Fruit fly (Drosophila melanogaster) ovary, adult (tissue): ENCODE measurements around the gene cort.

Experiments
- CG17801 ChIP-seq: fragments of 200-800 bp; optimal IDR thresholded peaks from 2 replicates; lab custom pipeline; 2019; ENCODE audit warnings: missing biosample characterization, mild to moderate bottlenecking, missing genetic modification characterization, moderate library complexity; ENCODE audit not compliant: partially characterized antibody

cort gene

DNA sequence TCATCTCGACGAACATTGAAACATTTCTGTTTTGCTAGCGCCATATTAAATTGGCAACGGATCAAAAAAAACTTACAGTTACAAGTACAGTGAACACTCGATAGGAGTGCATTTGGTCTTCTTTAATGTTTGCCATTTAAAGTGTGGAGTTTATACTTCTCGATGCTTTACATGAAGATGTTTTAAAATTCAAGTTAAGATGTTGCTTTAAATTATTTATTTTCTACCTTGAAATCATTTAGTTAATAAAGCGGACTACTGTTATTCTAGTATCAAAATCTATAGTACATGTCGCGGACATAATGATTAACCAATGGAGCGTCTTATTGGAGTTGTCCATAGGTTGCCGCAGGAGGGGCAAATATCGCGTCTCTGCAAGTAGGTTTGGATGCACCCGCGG lies at the start of gene cort:
Gene cort (minus strand): TSS at position 101 of the 400 bp plus-strand sequence.
- TF ChIP-seq CG17801 (GFP tag; lab: Kevin White, UChicago) = peak; percentile 3

DNA sequence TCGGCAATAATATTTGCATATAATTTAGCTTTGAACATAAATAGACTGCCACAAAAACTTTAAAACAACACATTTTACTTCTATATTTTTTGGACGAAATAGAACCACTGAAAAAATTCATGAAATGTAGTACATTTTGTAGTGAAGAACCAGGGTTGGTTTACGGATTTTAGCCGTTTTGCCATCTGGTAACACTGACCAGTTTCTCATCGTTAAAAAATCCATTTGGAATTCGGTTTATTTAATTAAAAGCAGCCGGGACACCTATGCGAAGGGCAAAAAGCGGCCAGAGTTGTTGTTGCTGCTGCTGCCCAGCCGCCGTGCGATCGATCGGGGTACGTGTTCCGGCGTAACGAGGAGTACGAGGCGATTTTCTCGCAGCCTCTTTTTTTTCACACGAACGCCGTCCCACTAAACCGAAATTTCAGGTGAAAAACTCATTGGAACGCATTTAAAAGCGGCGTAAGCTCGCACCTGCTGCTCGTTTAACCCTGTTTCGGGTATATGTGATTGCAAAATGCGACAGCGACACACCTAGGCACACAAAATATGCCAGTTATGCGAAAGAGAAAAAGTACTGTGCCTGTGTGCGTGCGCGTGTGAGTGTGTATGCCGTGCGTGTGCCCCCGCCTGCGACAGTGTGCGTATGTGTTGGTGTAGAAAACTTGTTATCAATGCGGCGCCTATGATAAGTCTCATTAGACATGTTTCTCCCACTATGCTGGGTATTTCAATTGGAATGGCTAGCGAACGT lies 47.5 kb upstream of the cort start, which contains the start of gene Liprin-alpha:
Gene Liprin-alpha (plus strand): TSS at position 154 of the 754 bp plus-strand sequence.
- TF ChIP-seq CG17801 (GFP tag; lab: Kevin White, UChicago) = no peak

DNA sequence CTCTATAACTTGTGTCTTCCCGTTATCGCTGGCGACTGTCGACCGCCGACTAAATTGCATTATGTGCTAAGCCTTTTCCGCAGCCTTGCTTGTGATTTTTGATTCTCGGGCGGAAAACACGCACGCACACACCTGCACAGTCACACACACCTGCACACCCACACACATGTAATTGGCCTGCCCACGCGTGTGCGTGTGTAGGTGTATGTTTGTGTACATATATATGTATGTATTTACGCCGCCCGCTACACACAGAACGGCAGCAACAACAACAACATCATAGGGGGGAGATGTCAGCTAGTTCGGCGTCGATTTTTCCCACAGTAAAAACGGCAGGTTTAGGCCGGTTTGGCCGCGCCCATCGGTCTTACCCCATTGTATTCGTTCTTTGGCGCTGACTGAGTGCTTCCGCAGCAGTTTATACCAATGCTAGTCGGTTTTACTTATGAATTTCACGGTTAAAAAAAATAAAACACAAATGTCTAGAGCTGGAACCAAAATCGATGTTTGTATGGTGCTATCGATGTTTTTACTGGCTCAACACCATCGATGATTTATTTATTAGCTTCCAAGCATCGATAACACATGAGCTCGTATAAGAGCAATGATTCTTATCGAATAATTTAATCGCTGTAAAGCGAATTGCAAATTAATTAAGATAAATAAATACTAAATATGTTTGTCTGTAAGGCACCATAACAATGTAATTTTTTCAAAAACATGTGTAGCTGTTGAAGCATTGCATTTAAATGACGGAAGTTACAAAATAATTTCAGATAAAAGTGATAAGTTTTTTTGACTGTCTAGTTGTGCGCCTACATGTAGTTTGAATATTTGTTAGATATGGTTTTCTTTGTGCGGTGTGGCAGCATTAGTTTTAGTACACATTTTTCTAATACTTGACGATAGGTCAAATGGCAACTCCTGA lies 46.7 kb upstream of the cort start, which contains the start of gene homer:
Gene homer (minus strand): TSS at position 538 of the 928 bp plus-strand sequence.
- no peak for TF ChIP-seq CG17801 (GFP tag; lab: Kevin White, UChicago)

DNA sequence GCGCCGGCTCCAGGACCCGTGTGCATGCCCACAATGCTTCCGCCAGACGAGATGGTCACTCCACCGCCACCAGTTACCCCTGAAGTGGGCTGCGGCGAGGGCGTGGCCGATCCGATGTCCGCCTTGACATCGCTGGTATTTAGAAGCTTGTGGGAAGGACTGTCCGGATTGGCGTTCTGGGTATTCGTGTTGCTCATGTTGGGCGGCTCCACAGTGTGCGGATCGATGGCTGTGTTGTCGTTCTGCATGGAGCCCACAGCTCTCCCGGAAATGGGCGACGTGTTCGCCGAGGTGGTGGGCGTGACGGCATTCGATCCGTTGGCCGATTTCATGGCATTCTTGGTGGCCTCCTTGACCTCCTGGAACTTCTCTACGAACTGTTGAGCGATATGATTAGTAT lies 45.3 kb upstream of the cort start:
- no peak for TF ChIP-seq CG17801 (GFP tag; lab: Kevin White, UChicago)

DNA sequence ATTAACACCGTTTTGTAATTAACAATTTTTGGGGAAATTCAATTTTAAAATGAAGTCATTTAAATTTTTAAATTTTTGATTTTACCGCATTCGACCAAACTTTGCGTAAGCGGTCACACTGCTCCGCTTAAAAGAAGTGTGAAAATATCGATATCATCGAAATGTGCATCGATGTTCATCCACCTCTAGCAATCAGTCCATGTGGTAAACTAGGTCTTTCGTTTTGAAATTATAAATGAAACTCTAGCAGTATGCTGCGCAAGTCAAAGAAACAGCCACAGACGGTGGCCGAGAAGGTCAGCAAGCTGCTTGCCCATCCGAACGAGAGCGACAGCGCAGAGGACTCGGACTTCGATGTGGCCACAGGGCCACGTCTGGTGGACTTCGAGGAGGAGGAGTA lies 41.0 kb upstream of the cort start, which contains the start of gene Aatf:
Gene Aatf (plus strand): TSS at position 166 of the 400 bp plus-strand sequence.
- peak; percentile 44 for TF ChIP-seq CG17801 (GFP tag; lab: Kevin White, UChicago)

DNA sequence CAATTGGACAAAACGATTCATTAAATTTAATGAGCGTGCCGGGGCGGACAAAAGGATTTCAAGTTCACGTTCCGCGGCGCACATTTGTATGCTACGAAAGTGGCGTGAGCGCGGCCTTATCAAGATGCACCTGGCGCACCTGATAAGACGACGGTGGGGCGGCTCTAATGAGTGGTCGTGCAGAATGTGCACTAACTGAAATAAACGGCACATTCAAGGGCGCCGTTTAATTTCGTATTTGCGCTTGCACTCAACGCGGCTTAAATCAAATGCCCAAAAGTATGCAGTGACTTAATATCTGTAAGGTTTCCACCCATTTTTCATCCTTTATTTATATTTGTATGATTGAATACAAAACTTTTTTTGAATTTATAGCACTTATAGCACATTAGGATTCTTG lies 40.5 kb upstream of the cort start:
- no peak for TF ChIP-seq CG17801 (GFP tag; lab: Kevin White, UChicago)

DNA sequence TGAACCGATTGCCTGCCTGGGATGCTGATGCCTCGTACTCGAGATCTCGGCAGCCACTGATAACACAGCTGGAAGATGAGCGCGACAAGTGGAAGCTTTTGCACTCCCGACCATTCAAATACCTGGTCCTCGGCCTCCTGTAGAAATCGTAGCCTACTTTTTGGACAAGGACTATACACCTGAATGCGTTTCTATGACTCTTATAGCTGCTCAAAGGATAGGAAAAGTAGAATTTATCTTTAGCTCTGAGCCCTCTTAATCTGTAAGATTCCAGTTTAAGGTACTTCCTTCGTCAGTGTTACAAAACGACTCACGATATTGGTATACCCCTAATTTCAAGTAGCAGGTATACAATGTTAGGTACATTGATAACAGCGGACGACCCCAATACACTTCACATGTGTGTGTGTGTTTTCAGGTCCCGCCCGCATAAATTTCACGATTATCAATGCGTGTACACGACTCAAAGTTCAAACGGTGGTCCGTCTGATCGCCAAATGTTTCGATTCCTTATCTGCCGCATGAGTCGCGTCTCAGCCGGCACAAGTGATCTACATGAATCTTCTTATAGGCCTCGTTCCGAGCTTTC lies 39.8 kb upstream of the cort start, which contains the start of gene AkhR:
Gene AkhR (minus strand): TSS at position 5 of the 589 bp plus-strand sequence.
- no peak for TF ChIP-seq CG17801 (GFP tag; lab: Kevin White, UChicago)

DNA sequence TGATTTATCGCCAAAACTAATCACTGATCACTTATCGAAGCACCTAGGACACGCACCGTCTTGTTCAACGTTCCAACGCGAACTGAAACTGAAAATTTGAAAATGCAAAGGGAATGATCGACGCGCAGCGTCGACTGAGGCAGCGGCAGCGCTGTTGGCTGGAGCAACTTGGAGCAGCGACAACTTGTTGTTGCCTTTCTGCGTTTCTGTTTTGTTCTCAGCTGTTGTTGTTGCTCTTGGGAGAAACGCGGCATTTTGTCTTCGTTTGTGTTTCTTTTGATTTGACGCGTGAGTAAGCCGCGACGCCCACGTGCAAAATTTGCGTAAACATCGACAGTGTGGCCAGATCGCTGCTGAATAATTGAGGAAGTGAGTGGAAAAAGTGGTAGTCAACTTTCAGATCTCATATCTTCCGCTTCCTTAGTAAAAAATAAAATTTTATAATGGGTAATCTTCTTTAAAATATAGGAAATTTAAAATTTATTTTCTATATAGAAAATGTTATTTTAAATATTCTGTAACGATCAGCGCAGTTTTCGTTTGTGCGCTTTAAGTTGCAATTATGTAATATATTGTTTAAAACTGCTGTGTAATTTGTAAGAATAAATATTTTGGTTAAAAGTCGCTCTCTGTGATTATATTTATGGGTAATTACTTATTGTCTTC lies 32.7 kb upstream of the cort start, which contains the start of gene Tsp:
Gene Tsp (minus strand): TSS at position 90 of the 666 bp plus-strand sequence.
- TF ChIP-seq CG17801 (GFP tag; lab: Kevin White, UChicago) = no peak

DNA sequence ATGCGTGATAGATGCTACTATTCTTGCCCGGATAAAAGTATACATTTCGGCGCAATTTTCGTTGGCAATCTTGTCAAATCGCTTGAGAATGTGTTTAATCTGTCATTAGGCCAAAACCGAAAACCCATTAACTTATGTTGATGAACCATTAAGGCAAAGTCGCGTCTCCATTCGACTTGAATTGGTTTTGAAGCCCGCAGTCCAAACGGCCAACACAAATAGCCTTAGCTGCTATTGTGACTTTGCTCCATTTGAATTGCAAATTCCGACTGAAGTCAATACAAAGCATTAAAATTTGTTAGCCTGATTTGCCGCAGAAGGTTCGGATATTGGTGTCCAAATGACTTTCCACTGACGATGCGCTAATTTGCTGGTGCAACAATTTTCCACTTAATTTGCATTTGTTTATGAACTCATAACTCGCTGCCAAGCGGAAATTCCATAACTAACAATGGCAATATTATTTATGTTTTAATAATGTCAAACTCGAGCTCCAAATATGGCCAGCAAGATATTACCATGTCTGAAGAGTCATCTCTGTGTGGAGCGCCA lies 30.0 kb upstream of the cort start:
- TF ChIP-seq CG17801 (GFP tag; lab: Kevin White, UChicago) = no peak

DNA sequence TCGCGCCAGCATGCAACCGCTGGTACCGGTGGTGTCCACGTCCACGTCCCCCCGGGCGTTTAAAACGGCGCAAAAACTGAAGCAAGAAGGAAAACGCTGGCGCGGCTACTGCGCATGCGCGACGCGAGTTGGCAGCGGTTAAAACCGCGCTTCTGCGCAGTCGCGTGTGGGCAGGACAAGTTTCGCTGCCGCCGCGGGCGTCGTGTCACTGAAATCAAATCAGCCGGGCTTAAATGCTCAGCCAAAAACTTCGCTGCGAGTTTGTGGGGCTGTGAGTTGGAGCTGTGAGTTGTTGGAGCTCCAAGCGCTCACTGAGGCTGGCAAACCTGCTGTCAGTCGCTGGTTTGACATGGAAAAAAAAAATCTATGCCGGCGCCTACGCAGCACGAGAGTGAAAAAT lies 28.6 kb upstream of the cort start:
- TF ChIP-seq CG17801 (GFP tag; lab: Kevin White, UChicago) = no peak

DNA sequence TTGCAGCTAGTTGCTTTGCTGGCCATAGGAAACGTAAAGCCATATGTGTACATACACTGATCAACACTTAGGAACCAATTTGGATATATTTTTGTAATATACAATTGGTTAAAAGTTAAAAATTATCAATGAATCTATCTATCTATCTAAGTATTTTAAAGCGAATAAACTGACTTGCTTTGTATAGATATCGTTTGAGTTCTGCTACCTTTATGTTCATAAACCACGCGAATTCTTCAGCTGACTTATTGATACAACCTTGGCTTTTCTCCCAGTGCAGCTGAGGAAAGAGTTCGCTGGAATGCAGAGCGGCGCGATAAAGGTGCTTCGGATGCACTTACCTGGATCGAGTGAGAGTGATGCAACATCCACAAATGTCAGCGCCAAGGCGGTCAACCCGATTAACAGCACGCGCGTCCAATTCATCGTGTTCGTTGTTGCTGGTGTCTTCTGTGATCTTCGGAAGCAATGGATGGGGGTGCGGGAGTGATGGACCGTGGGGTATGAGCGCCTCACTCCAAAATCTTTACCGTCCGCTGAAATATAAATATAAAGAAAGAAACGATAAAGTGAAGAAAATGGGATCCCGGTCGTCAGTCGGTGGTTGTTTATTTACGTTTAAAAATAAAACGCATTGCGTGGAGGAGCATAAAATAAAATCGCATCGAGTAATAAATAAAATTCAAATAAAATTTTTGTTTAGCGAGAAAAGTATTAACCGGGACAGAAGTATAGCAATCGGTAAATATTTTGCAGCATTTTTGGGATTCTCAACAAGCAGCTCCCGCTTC lies 25.2 kb upstream of the cort start:
- no peak for TF ChIP-seq CG17801 (GFP tag; lab: Kevin White, UChicago)

DNA sequence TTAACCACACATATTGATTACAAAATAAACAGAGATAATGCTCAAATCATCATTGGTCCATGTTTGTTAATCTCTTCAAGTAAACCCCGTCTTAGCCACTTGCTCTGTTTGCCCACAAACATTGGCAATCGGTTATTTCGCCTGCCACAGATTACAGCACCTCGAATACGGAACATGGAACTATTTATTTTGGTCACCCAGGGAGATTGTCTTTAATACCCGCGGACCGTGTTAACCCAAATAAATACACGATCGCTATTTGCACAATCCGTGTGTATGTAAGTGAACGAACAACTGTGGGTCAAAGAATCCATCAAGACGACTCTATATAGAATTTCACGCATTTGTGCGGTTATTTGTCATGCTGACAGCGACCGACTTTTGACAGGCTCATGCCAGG lies 24.3 kb upstream of the cort start:
- no peak for TF ChIP-seq CG17801 (GFP tag; lab: Kevin White, UChicago)

DNA sequence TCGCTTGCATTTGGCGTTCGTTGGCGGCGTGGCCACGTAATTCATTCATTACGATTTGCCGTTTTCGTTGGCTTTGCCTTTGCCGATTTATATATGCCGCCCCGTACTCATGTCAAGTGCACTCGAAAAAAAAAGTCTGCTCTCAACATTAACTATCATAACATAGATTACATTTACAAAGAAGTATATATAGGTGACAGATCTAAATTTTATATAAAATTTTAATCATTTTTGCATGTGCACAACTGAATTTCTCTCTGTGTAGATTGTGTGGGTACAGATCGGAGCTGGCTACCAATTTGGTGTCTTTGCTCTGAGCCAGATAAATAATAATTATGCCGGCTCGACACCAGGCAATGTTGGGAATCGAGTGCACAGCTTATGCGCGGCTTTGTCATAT lies 22.0 kb upstream of the cort start:
- TF ChIP-seq CG17801 (GFP tag; lab: Kevin White, UChicago) = no peak
